Worm (Caenorhabditis elegans) whole organism, young adult: ENCODE results near the gene nhr-104.

Experiments
- C06A6.2 ChIP-seq: fragments of 200-800 bp; sonication (Bioruptor generic); conservative IDR thresholded peaks from 2 replicates; pipeline ENCODE4 v1.3.6; 2022; ENCODE audit warnings: missing genetic modification characterization, missing compliant biosample characterization
- C17E4.6 ChIP-seq: fragments of 200-800 bp; sonication (Bioruptor generic); IDR thresholded peaks from 2 replicates; pipeline ENCODE4 v1.3.6; 2022; ENCODE audit warnings: missing genetic modification reagents, missing genetic modification characterization, missing compliant biosample characterization
- F10E7.11 ChIP-seq: sonication (generic microtip); optimal IDR thresholded peaks from 2 replicates; lab custom pipeline; 2017; ENCODE audit warnings: mild to moderate bottlenecking, missing genetic modification characterization, moderate library complexity, missing compliant biosample characterization
- F37B4.10 ChIP-seq: fragments of 200-800 bp; sonication (Bioruptor generic); IDR thresholded peaks from 2 replicates; pipeline ENCODE4 v1.3.6; 2022; ENCODE audit warnings: missing genetic modification characterization, missing compliant biosample characterization
- F57C9.4 ChIP-seq: sonication (generic microtip); optimal IDR thresholded peaks from 2 replicates; lab custom pipeline; 2017; ENCODE audit warnings: mild to moderate bottlenecking, missing genetic modification characterization, missing compliant biosample characterization
- Y53F4B.3 ChIP-seq: fragments of 200-800 bp; sonication (Bioruptor generic); IDR thresholded peaks from 2 replicates; pipeline ENCODE4 v1.3.6; 2022; ENCODE audit warnings: missing genetic modification reagents, missing genetic modification characterization, missing compliant biosample characterization
- Y56A3A.18 ChIP-seq: fragments of 200-800 bp; sonication (Bioruptor generic); IDR thresholded peaks from 2 replicates; pipeline ENCODE4 v1.3.6; 2022; ENCODE audit warnings: missing genetic modification reagents, missing genetic modification characterization, missing compliant biosample characterization
- aptf-2 ChIP-seq: fragments of 200-800 bp; sonication (Bioruptor generic); conservative IDR thresholded peaks from 2 replicates; pipeline ENCODE4 v1.3.6; 2022; ENCODE audit warnings: missing genetic modification reagents, missing genetic modification characterization, missing compliant biosample characterization
- aptf-3 ChIP-seq: fragments of 200-800 bp; sonication (Bioruptor generic); IDR thresholded peaks from 2 replicates; pipeline ENCODE4 v1.3.6; 2022; ENCODE audit warnings: missing genetic modification characterization, missing compliant biosample characterization
- atf-7 ChIP-seq: sonication (generic microtip); optimal IDR thresholded peaks from 2 replicates; lab custom pipeline; 2017; ENCODE audit warnings: mild to moderate bottlenecking, missing genetic modification characterization, missing compliant biosample characterization
- attf-6 ChIP-seq: fragments of 200-800 bp; sonication (Bioruptor generic); IDR thresholded peaks from 2 replicates; pipeline ENCODE4 v1.3.6; 2022; ENCODE audit warnings: missing genetic modification reagents, missing genetic modification characterization, missing compliant biosample characterization
- bed-1 ChIP-seq: fragments of 200-800 bp; sonication (Bioruptor generic); IDR thresholded peaks from 2 replicates; pipeline ENCODE4 v1.3.6; 2022; ENCODE audit warnings: missing genetic modification reagents, missing genetic modification characterization, missing compliant biosample characterization
- ccch-3 ChIP-seq: fragments of 200-800 bp; sonication (Bioruptor generic); optimal IDR thresholded peaks from 2 replicates; lab custom pipeline; 2018; ENCODE audit warnings: mild to moderate bottlenecking, missing genetic modification characterization, missing compliant biosample characterization
- cebp-1 ChIP-seq, 2 experiments: fragments of 200-800 bp in 1 of 2; sonication (Bioruptor generic) in 1 of 2; sonication (generic microtip) in 1 of 2; IDR thresholded peaks in 1 of 2; optimal IDR thresholded peaks in 1 of 2; 2 replicates each; pipeline versions ENCODE4 v1.3.6 to Lab custom; 2017 to 2022; ENCODE audit warnings: missing compliant biosample characterization in 2 of 2, missing genetic modification characterization in 2 of 2, mild to moderate bottlenecking in 1 of 2, missing genetic modification reagents in 1 of 2, moderate library complexity in 1 of 2
- ceh-40 ChIP-seq: fragments of 200-800 bp; sonication (Bioruptor generic); IDR thresholded peaks from 2 replicates; pipeline ENCODE4 v1.3.6; 2022; ENCODE audit warnings: missing genetic modification characterization, missing compliant biosample characterization
- chd-7 ChIP-seq: sonication (generic microtip); optimal IDR thresholded peaks from 2 replicates; lab custom pipeline; 2016; ENCODE audit warnings: mild to moderate bottlenecking, missing genetic modification characterization, moderate library complexity, missing compliant biosample characterization
- die-1 ChIP-seq: sonication (generic microtip); optimal IDR thresholded peaks from 2 replicates; lab custom pipeline; 2016; ENCODE audit warnings: missing genotype, mild to moderate bottlenecking, missing genetic modification characterization, missing compliant biosample characterization
- dpff-1 ChIP-seq: sonication (generic microtip); optimal IDR thresholded peaks from 2 replicates; lab custom pipeline; 2017; ENCODE audit warnings: mild to moderate bottlenecking, missing genetic modification characterization, missing compliant biosample characterization
- dpl-1 ChIP-seq: fragments of 150-350 bp; optimal IDR thresholded peaks from 2 replicates; lab custom pipeline; 2014; ENCODE audit warnings: missing biosample characterization, missing genetic modification reagents, missing genetic modification characterization
- efl-1 ChIP-seq: fragments of 150-350 bp; optimal IDR thresholded peaks from 2 replicates; lab custom pipeline; 2014; ENCODE audit warnings: missing biosample characterization, missing genetic modification reagents, missing genetic modification characterization
- ekl-4 ChIP-seq: fragments of 200-800 bp; sonication (Bioruptor generic); IDR thresholded peaks from 2 replicates; pipeline ENCODE4 v1.3.6; 2022; ENCODE audit warnings: missing genetic modification reagents, missing genetic modification characterization, missing compliant biosample characterization
- hrde-1 ChIP-seq: sonication (generic microtip); optimal IDR thresholded peaks from 2 replicates; lab custom pipeline; 2016; ENCODE audit warnings: missing genetic modification characterization, mild to moderate bottlenecking, missing compliant biosample characterization, moderate library complexity, missing genotype, missing genetic modification reagents, borderline replicate concordance
- let-607 ChIP-seq, 2 experiments: fragments of 200-800 bp in 1 of 2; sonication (Bioruptor generic) in 1 of 2; sonication (generic microtip) in 1 of 2; optimal IDR thresholded peaks; 2 replicates each; lab custom pipeline; 2016 to 2018; ENCODE audit warnings: mild to moderate bottlenecking in 2 of 2, missing compliant biosample characterization in 2 of 2, missing genetic modification characterization in 2 of 2, moderate library complexity in 2 of 2, missing genotype in 1 of 2
- lin-26 ChIP-seq: fragments of 200-800 bp; sonication (Bioruptor generic); IDR thresholded peaks from 2 replicates; pipeline ENCODE4 v1.3.6; 2022; ENCODE audit warnings: missing genetic modification reagents, missing genetic modification characterization, missing compliant biosample characterization
- lin-35 ChIP-seq, 3 experiments: fragments of 150-350 bp in 2 of 3; sonication (generic microtip) in 1 of 3; optimal IDR thresholded peaks; 2 replicates each; lab custom pipeline; 2014 to 2018; ENCODE audit warnings: missing biosample characterization in 3 of 3, missing genetic modification characterization in 3 of 3, missing genetic modification reagents in 3 of 3
- lin-54 ChIP-seq: fragments of 200-800 bp; sonication (Bioruptor generic); optimal IDR thresholded peaks from 2 replicates; lab custom pipeline; 2018; ENCODE audit warnings: mild to moderate bottlenecking, missing genetic modification characterization, missing compliant biosample characterization
- lir-1 ChIP-seq: fragments of 200-800 bp; sonication (Bioruptor generic); conservative IDR thresholded peaks from 2 replicates; pipeline ENCODE4 v1.3.6; 2022; ENCODE audit warnings: missing genetic modification reagents, missing genetic modification characterization, missing compliant biosample characterization
- madf-3 ChIP-seq: fragments of 200-800 bp; sonication (Bioruptor generic); IDR thresholded peaks from 2 replicates; pipeline ENCODE4 v1.3.6; 2022; ENCODE audit warnings: missing genetic modification reagents, missing genetic modification characterization, missing compliant biosample characterization
- mes-4 ChIP-seq: sonication (generic microtip); optimal IDR thresholded peaks from 2 replicates; lab custom pipeline; 2016; ENCODE audit warnings: missing genotype, missing genetic modification characterization, missing compliant biosample characterization
- nfya-2 ChIP-seq: fragments of 200-800 bp; sonication (Bioruptor generic); IDR thresholded peaks from 2 replicates; pipeline ENCODE4 v1.3.6; 2022; ENCODE audit warnings: missing genetic modification reagents, missing genetic modification characterization, missing compliant biosample characterization
- nfyb-1 ChIP-seq: fragments of 200-800 bp; sonication (Bioruptor generic); IDR thresholded peaks from 2 replicates; pipeline ENCODE4 v1.3.6; 2022; ENCODE audit warnings: missing genetic modification reagents, missing genetic modification characterization, missing compliant biosample characterization
- nhr-80 ChIP-seq: sonication (generic microtip); optimal IDR thresholded peaks from 2 replicates; lab custom pipeline; 2016; ENCODE audit warnings: missing genetic modification characterization, missing compliant biosample characterization
- nhr-90 ChIP-seq: sonication (generic microtip); optimal IDR thresholded peaks from 2 replicates; lab custom pipeline; 2016; ENCODE audit warnings: missing genotype, mild to moderate bottlenecking, missing genetic modification characterization, missing compliant biosample characterization
- sea-2 ChIP-seq: fragments of 200-800 bp; sonication (Bioruptor generic); IDR thresholded peaks from 2 replicates; pipeline ENCODE4 v1.3.6; 2022; ENCODE audit warnings: missing genetic modification characterization, missing compliant biosample characterization
- snpc-3.4 ChIP-seq: sonication (generic microtip); optimal IDR thresholded peaks from 2 replicates; lab custom pipeline; 2017; ENCODE audit warnings: missing genetic modification characterization, mild to moderate bottlenecking, missing compliant biosample characterization, antibody characterized with exemption, moderate library complexity, missing genotype, missing genetic modification reagents
- tbp1 ChIP-seq: fragments of 200-800 bp; sonication (Bioruptor generic); optimal IDR thresholded peaks from 2 replicates; lab custom pipeline; 2018; ENCODE audit warnings: mild to moderate bottlenecking, missing genetic modification characterization, missing compliant biosample characterization
- tbx-9 ChIP-seq: sonication (generic microtip); optimal IDR thresholded peaks from 2 replicates; lab custom pipeline; 2016; ENCODE audit warnings: borderline replicate concordance, missing genetic modification characterization, inconsistent platforms, missing compliant biosample characterization
- tlf-1 ChIP-seq: fragments of 200-800 bp; sonication (Bioruptor generic); optimal IDR thresholded peaks from 2 replicates; lab custom pipeline; 2018; ENCODE audit warnings: mild to moderate bottlenecking, missing genetic modification characterization, missing compliant biosample characterization
- unc-130 ChIP-seq: sonication (generic microtip); optimal IDR thresholded peaks from 2 replicates; lab custom pipeline; 2016; ENCODE audit warnings: missing genetic modification reagents, missing genetic modification characterization, missing compliant biosample characterization
- unc-62 ChIP-seq: fragments of 150-350 bp; optimal IDR thresholded peaks from 2 replicates; lab custom pipeline; 2014; ENCODE audit warnings: missing biosample characterization, missing genetic modification reagents, missing genetic modification characterization
- xnd-1 ChIP-seq: sonication (generic microtip); optimal IDR thresholded peaks from 2 replicates; lab custom pipeline; 2016; ENCODE audit warnings: missing genotype, missing genetic modification reagents, missing genetic modification characterization, missing compliant biosample characterization
- zim-3 ChIP-seq: sonication (generic microtip); optimal IDR thresholded peaks from 2 replicates; lab custom pipeline; 2017; ENCODE audit warnings: mild to moderate bottlenecking, missing genetic modification characterization, moderate library complexity, missing compliant biosample characterization
- ztf-18 ChIP-seq: sonication (generic microtip); optimal IDR thresholded peaks from 2 replicates; lab custom pipeline; 2016; ENCODE audit warnings: missing genotype, mild to moderate bottlenecking, missing genetic modification characterization, missing compliant biosample characterization
- ztf-22 ChIP-seq: fragments of 200-800 bp; sonication (Bioruptor generic); optimal IDR thresholded peaks from 2 replicates; lab custom pipeline; 2018; ENCODE audit warnings: mild to moderate bottlenecking, missing genetic modification characterization, moderate library complexity, missing compliant biosample characterization
- ztf-26 ChIP-seq: sonication (generic microtip); optimal IDR thresholded peaks from 2 replicates; lab custom pipeline; 2017; ENCODE audit warnings: missing genetic modification characterization, missing compliant biosample characterization
- ztf-6 ChIP-seq: fragments of 200-800 bp; sonication (Bioruptor generic); IDR thresholded peaks from 2 replicates; pipeline ENCODE4 v1.3.6; 2022; ENCODE audit warnings: missing genetic modification reagents, missing genetic modification characterization, missing compliant biosample characterization

The nhr-104 gene

ce11 chrIV:4827219-4827618, 38.7 kb upstream of the nhr-104 start, which contains the start of gene mpz-4:
mpz-4 (minus strand) TSS chrIV:4827319.
- TF ChIP-seq dpff-1 (tag; lab: Kevin White, UChicago) (no peak), F10E7.11 (tag; lab: Kevin White, UChicago) (no peak), ztf-18 (tag; lab: Kevin White, UChicago) (no peak), unc-62 (no peak), nhr-90 (no peak), C06A6.2 (GFP tag; lab: Robert Waterston, UW) (no peak), die-1 (tag; lab: Kevin White, UChicago) (no peak)

ce11 chrIV:4821843-4822242, 33.4 kb upstream of the nhr-104 start:
- TF ChIP-seq ekl-4 (GFP tag; lab: Robert Waterston, UW) (no peak), nhr-80 (tag; lab: Kevin White, UChicago) (peak; percentile 81), chd-7 (no peak), let-607 (tag; optimal IDR thresholded peaks at IDR 0.05; lab: Kevin White, UChicago) (peak in 1 of 2 experiments; percentile 24), unc-62 (peak; percentile 2), nfyb-1 (GFP tag; lab: Robert Waterston, UW) (no peak)

- TF ChIP-seq nhr-90 (no peak), sea-2 (GFP tag; lab: Robert Waterston, UW) (no peak), aptf-2 (GFP tag; lab: Robert Waterston, UW) (no peak), Y56A3A.18 (0 out of 2 replicates have a peak, but pooled peaks have one; percentile 46), tbp1 (GFP tag; lab: Kevin White, UChicago) (no peak), tlf-1 (GFP tag; lab: Kevin White, UChicago) (no peak), tbx-9 (tag; lab: Kevin White, UChicago) (no peak), F37B4.10 (GFP tag; lab: Robert Waterston, UW) (no peak), bed-1 (GFP tag; lab: Robert Waterston, UW) (no peak), lin-26 (GFP tag; lab: Robert Waterston, UW) (no peak), zim-3 (tag; lab: Kevin White, UChicago) (no peak), xnd-1 (tag; lab: Kevin White, UChicago) (no peak), dpl-1 (no peak), Y53F4B.3 (no peak), mes-4 (tag; lab: Kevin White, UChicago) (no peak), ccch-3 (GFP tag; lab: Kevin White, UChicago) (no peak), ceh-40 (GFP tag; lab: Robert Waterston, UW) (no peak), efl-1 (GFP tag; lab: Kevin White, UChicago) (no peak), nhr-80 (tag; lab: Kevin White, UChicago) (peak; percentile 77), atf-7 (peak; percentile 33), madf-3 (GFP tag; lab: Robert Waterston, UW) (no peak), attf-6 (GFP tag; lab: Robert Waterston, UW) (no peak), hrde-1 (tag; lab: Kevin White, UChicago) (no peak), snpc-3.4 (tag; lab: Kevin White, UChicago) (no peak), nfya-2 (GFP tag; lab: Robert Waterston, UW) (no peak), aptf-3 (no peak), lir-1 (no peak), ztf-26 (tag; lab: Kevin White, UChicago) (no peak), chd-7 (no peak), ztf-22 (GFP tag; lab: Kevin White, UChicago) (peak; percentile 4), lin-54 (GFP tag; lab: Kevin White, UChicago) (no peak), cebp-1 (GFP tag; IDR thresholded peaks at IDR 0.05; lab: Robert Waterston, UW) (no peak), cebp-1 (tag; optimal IDR thresholded peaks at IDR 0.05; lab: Kevin White, UChicago) (peak; percentile 45), F57C9.4 (tag; lab: Kevin White, UChicago) (no peak), lin-35 (GFP tag; optimal IDR thresholded peaks at IDR 0.05; lab: Kevin White, UChicago) (no peak), C17E4.6 (GFP tag; lab: Robert Waterston, UW) (no peak), unc-130 (GFP tag; lab: Kevin White, UChicago) (no peak), ztf-6 (no peak)
These were observed 32.6 kb upstream of the nhr-104 start, which contains the start of gene H06H21.8 for ce11 chrIV:4821054-4821453. H06H21.8 (minus strand) TSS chrIV:4821131.
